Fruit fly (Drosophila melanogaster) whole organism, larva: ENCODE measurements around the gene CG15743.

Source experiments
- noc ChIP-seq: fragments of 200-800 bp; sonication (Bioruptor generic); optimal IDR thresholded peaks from 3 replicates; lab custom pipeline; 2019; ENCODE audit warnings: missing biosample characterization, mild to moderate bottlenecking, missing genetic modification characterization, moderate library complexity

CG15743 gene

DNA sequence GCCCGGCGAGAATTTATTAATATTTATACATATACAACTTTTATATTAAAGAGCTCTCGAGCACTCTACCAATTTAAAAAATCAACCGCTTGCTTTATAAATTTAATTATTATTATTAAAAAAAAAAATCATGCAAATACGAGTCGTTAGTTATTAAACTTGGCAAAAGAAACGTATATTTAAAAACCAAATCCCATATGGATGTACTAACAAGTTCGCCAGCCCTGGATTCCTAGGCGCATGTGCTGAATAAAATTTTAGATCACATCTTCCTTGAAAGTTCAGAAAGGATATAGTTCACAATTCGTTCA, 26.8 kb upstream of the CG15743 start, which contains the start of gene comt:
TSS of gene comt (plus strand) at position 265 of the 311 bp plus-strand sequence.
- no peak for TF ChIP-seq noc

DNA sequence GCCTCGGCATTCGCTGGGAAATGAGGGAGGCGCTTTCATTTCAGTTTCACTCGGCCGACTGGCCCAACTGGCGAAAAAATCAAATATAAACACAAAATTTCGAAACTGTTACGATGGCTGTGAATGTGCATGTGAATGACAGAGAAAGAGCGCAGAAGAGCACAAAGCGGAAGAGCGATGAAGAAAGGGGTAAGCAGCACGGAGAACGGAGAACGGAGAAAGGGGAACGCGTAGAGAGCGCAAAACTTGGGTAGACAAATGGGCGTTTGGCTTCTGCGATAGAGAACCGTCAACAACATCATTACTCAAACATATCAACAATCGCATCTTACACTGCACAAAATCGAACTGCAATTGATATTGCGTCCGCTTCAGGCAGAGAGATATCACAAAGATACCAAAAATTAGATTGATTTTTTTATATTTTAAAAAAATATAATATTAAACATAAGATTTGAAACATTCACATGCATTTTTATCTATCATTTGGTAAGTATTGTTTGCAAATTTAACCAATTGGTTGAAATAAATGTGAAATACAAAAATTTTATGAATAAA, 12.8 kb upstream of the CG15743 start:
- TF ChIP-seq noc, result no peak

DNA sequence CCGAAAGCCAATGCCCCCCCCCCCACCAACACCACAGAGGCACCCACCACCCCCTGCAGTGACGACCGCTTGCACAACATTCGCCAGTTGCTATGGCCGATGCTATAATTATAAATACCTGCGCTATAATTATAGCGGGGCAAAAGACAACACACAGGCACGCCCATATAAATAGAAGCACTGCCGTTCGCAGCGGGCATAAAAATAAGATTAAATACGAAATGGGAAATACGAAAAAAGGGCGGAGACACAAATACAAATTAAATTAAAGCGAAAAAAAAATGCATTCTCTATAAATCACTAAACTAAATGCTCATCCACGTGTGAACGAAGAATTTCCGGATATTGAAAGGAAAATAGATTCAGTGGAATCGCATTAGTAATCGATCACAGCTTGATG, 12.1 kb upstream of the CG15743 start:
- TF ChIP-seq noc, result no peak

DNA sequence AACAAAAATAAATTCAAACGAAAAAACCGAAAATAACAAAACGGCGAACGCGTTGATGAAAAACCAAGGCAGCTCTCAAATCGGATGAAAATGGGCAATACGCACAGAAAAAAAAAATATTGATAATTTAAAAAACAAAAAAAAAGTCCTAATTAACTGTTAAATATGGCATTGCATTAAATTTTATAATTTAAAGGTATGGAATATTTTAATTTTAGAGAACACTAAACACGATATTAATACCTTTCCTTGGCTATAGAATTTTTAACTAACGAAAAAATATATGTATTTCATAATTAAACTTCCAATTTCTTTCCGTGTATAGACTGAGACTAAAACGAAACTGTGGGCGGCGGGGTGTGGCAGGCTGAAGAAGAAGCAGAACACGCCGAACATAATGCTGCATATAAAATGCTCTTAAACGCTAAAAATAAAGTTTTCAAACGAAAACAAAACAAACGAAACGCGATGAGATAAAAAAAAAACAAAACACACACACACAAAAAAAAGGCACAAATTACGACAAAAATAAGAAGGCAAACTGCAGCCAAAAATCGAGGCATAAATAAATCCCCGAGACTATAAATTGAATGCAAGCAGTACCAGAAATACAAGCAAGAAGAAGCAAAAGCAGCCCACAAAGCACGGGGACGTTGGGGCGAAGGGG, 10.9 kb upstream of the CG15743 start:
- TF ChIP-seq noc, result peak; percentile 25

DNA sequence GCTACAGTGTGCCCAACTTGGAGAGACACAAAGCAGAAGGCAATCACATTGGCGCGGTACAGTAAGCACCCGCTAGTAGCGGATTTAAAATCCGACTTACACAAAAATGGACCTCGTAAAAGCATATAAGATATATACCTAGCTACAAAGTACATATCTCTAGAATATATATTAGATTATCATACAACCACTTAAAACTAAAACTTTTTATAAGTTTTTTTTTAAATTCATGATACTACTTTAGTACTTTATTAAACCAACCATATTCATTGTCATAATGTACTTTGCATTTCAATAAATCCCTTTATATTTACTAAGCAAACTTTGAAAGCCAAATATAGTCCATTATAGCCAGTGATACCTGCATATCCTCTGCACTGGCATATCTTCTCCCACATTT, 10.4 kb upstream of the CG15743 start:
- TF ChIP-seq noc, result peak; percentile 66

DNA sequence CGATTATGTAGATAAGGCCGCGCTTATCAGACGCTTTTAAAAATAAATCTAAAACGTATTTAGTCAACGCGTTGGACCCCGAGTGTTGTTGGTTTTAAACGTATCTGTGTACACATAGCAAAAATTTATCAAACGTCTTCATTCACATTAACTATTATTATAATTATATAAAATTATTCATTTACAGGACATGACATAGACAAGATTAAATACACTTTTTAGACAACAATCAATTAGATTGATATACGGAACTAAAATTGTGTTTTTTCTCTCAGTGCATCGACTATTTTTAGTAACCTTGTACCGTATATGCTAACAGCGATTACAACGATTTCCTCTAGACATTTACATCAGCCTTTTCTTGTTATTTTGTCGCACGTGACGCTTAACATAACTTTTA, 8.8 kb upstream of the CG15743 start:
- peak; percentile 85 for TF ChIP-seq noc

DNA sequence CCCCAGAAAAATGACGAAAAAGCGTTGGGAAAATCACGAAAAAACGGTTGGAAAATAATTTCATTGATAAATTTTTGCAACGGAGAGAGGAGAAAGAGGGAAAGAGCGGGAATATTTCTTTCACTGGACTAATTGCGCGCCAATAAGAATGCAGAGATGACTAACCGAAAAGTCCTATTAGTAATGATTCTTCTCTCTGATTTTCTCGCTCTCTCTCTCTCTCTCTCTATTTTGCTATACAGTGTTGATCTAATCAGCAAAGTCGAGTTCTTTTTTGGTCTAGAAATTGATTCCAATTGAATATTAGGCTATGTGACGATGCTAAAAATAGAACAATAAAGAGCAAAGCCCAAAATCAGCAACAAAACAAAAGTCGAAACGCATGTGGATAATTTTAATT, 8.4 kb upstream of the CG15743 start:
- no peak for TF ChIP-seq noc

DNA sequence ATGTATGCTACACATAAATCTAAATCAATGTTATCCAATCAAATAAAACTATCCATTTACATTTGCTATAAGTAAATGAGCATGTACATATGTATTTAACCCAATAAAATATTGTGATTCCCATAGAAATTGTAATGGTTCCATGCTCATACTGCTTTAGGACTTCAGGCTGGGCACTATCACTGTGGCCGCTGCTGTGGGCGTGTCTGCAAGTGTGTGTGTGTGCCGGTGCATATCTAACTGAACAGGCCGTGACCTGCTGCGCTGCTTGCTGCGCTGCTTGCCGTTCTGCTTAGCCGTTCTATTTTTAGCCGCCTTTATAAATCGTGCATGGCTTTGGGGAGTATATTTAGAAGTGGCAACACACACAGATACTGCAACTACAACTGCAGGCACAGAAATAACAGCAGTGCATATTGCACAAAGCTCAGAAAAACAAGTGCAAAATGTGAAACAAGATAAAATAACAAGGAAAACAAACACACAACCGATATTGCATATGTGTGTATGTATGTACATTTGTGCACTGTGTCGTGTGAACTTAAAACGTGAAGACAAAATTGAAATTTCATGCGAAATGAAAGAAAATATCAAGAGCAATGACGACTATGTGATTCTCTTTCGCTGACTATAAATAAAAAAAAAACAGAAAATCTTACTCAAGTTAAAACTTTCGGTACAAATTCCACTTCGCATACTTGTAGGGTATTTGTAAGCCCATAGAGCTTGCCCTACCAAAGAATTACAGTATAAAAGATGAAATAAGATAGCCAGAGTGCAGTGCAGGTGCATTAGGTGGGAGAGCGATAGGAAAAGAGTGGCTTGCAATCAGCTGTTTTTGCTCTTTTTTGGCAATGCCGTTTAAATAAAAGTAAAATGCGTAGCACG, 7.7 kb upstream of the CG15743 start:
- no peak for TF ChIP-seq noc

DNA sequence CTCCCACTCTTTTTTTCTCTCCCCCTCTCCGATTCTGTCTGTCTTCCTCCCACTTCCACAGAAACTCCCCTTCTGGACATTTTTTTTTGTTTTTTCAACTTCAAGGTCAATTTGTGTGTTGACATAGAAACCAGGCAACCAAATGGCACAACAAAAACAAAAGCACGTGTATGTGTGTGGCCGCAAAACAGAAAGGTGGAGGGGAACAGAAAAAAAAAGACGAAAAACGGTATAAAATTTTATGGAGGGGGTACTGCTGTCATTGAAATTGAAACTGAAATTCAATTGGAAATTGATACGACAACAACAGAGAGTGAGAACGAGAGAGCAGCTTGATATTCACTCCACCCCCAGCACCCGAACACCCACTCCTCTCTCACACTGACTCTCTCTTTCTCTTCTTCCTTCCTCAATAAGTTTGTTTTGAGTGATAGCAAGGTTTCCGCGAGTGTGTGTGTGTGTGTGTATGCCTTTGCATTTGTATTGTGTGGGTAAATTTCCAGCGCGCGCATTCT, 7.0 kb upstream of the CG15743 start:
- no peak for TF ChIP-seq noc

DNA sequence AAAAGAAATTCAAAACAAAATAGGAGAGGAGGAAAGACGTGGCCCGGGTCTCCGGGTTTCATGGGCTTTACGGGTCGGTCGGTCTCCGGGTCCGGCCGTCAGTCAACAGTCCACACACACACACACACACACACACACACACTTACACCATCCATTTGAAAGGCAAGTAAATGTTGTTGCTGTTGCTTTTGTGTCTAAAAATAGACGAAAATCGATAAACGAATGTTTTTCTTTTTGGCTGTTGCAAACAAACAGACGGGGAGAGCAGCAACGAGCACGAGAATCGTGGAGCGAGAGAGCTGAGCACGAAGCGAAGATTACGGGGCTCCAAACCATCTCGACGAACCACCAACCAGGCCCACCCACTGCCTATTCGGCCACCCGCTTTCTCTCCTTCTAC, 5.3 kb upstream of the CG15743 start:
- no peak for TF ChIP-seq noc

DNA sequence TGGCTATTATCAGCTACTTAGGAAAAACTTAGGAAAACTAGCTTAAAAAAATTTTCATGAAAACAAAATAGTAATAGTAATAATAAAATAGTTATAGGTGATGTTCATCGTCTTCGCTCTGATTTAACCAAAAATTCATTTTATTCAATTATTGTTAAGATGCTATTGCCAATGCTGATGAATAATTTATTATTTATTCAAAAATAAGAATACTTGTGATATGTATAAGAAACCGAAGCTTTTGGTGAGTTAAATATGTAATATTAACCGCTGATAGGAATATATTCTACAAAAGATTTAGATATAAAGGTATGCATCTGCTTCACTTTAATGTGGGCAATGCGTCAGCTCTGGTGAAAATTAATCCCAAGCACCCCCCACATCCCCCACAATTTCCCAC, 4.8 kb upstream of the CG15743 start:
- TF ChIP-seq noc, result no peak

DNA sequence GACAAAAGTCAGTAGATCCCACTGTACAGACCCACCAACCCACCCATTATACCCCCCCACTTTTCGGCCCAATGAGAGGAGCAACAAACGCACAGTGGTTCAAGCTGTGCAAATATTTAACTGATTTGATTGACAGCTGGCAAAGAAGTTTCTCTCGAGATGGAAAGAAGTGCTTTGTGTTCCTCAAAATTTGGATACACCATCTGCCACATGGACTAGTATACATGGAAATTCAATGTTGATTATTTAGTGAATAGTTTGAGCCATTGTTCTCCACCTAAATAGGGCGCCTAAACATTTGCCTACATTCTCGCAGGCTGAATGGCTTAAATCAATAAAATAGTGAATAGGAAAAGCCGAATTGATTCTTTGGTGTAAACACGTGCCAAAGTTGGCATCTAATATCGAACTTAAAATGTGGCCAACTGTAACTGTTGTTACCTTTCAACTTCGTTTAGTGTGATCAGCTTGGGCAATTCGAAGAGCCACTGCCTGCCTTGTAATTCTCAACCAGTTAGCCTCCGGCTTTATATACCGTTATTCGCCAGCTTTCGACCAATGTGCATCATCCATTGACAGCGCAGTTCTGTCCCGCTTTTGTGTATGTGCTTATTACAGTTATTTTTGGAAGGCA, 4.1 kb upstream of the CG15743 start:
- TF ChIP-seq noc, result peak; percentile 1

DNA sequence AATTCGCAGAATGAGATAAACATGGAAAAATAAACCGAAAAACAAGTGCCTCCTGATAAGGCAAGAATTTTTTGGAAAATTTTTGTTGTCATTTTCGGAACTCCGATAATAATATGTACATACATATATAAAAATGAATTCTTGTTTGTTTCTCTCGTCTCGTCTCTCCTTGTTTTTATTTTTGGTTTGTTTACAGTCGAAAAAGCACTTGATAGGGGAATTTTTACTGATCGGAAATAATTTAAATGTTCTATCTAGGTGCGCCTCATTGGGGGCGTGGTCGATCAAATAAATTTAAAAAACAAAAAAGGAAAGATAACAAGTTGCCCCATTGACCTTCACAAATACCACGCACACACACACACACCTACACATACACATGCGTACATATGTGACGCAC, 2.8 kb upstream of the CG15743 start:
- TF ChIP-seq noc, result no peak

DNA sequence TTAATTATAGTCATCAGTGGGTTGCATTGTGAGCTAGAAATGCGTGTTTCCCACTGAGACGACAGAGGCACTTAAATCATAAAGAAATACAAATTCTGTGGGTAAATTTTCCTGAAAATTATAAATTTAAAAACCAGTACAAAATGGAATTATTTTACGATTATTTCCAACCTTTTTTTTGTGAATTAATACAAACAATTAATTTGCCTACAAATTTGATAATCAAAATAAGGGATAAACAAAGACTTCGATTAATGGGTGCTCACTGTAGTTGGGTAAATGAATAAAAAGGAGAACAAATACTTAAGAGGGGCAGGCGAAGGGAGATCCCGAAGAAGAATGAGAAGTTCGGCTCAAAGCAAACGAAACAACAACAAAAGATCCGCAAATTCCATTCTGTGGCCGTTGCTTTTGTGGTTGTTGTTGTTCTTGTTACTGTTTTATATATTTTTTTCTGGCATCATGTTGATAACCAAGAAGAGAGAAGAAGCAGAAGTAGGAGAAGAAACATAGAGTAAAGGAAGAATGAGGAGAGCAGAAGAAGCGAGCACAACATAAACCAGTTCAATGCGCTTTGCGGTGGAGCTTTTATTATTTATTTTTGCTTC, 1.5 kb upstream of the CG15743 start:
- peak; percentile 40 for TF ChIP-seq noc

DNA sequence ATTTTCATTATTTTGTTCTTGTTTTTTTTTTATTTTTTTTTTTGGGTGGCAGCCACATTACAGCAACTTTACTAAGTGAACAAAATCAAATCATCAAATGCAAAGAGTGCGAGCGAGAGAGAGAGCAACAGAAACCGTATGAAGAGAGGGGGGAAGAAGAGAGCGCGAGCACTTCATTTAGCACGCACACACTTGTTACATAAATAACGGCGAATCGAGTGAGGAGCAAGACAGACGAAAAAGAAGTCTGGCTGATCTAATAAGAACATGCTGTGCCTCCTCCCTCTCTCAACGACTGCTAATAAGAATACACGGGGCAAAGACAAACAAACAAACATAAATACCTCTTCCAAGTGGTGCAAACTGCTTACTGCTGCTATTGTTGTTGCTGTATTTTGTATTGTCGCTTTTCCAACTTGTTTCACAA, 946 bp upstream of the CG15743 start:
- TF ChIP-seq noc, result no peak

DNA sequence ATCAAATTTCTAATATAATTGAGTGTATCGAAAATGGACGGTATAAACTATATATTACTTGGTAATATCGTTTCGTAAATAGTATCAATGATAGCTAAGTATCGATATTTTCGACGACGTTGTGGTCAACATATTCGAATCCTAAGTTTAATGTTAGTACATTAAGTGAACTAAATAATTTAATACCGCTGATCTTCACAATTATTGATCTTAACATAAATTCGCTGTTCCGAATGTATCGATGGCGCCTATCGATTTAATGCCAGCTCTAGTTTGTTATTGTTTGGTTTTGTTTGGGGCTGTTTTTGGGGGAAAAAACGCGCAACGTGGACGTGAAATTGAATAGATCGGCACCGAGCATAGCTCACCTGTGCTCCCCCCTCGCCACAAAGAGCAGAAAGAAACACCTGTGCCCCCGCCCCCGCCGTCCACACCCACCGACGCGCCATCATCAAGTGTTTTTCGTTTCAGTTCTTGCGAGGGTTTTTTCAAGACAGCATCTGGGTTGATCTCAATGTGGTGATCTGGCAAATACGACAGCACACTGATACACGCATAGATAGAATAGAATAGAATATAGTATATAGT, 336 bp downstream of the CG15743 start:
- TF ChIP-seq noc, result no peak
